Fruit fly (Drosophila melanogaster) whole organism, pupa: ENCODE results near the gene Fer2LCH.
A peak's percentile ranks its signal among the peaks of the same experiment; 100 is the strongest.

Experiments used
- CG32121 ChIP-seq: fragments of 200-800 bp; sonication (Bioruptor generic); IDR thresholded peaks from 2 replicates; pipeline ENCODE4 v1.3.6; 2022; ENCODE audit warnings: missing biosample characterization, missing genetic modification characterization
- CG4496 ChIP-seq: fragments of 200-800 bp; sonication (Bioruptor generic); IDR thresholded peaks from 3 replicates; pipeline ENCODE4 v1.3.6; 2022; ENCODE audit warnings: missing biosample characterization, missing genetic modification characterization

dm6 chr3R:30387515-30388178 lies at the start of gene Fer2LCH, which contains the start of gene Fer1HCH:
- peak; percentile 44; the same call in 1 of the 3 replicates for TF ChIP-seq CG4496 (GFP tag; lab: Robert Waterston, UW)
- TF ChIP-seq CG32121 (GFP tag; lab: Robert Waterston, UW), result no peak
